Fruit fly (Drosophila melanogaster) whole organism, pupa: ENCODE data around the gene CG34163.
A peak's percentile ranks its signal among the peaks of the same experiment; 100 is the strongest.

Experiments
- CG10348 ChIP-seq: fragments of 200-800 bp; sonication (Bioruptor generic); IDR thresholded peaks from 2 replicates; pipeline ENCODE4 v1.3.6; 2022; ENCODE audit warnings: missing biosample characterization, missing genetic modification characterization
- CG12605 ChIP-seq: fragments of 200-800 bp; sonication (Bioruptor generic); IDR thresholded peaks from 2 replicates; pipeline ENCODE4 v1.3.6; 2022; ENCODE audit warnings: missing biosample characterization, missing genetic modification characterization
- CG13204 ChIP-seq: fragments of 200-800 bp; sonication (Bioruptor generic); optimal IDR thresholded peaks from 2 replicates; lab custom pipeline; 2018; ENCODE audit warnings: missing biosample characterization, mild to moderate bottlenecking, missing genetic modification characterization, moderate library complexity
- CG14655 ChIP-seq: fragments of 200-800 bp; sonication (Bioruptor generic); optimal IDR thresholded peaks from 3 replicates; lab custom pipeline; 2017; ENCODE audit warnings: mild to moderate bottlenecking, missing biosample characterization, missing genetic modification reagents, missing genetic modification characterization
- CG15710 ChIP-seq: fragments of 200-800 bp; sonication (Bioruptor generic); optimal IDR thresholded peaks from 2 replicates; lab custom pipeline; 2018; ENCODE audit warnings: missing biosample characterization, mild to moderate bottlenecking, missing genetic modification characterization, moderate library complexity
- CG17806 ChIP-seq: fragments of 200-800 bp; sonication (Bioruptor generic); optimal IDR thresholded peaks from 2 replicates; lab custom pipeline; 2018; ENCODE audit warnings: missing biosample characterization, mild to moderate bottlenecking, missing genetic modification characterization, moderate library complexity
- CG32121 ChIP-seq: fragments of 200-800 bp; sonication (Bioruptor generic); IDR thresholded peaks from 2 replicates; pipeline ENCODE4 v1.3.6; 2022; ENCODE audit warnings: missing biosample characterization, missing genetic modification characterization
- CG34367 ChIP-seq: fragments of 200-800 bp; sonication (Bioruptor generic); optimal IDR thresholded peaks from 2 replicates; lab custom pipeline; 2018; ENCODE audit warnings: missing biosample characterization, mild to moderate bottlenecking, missing genetic modification characterization
- CG4496 ChIP-seq: fragments of 200-800 bp; sonication (Bioruptor generic); IDR thresholded peaks from 3 replicates; pipeline ENCODE4 v1.3.6; 2022; ENCODE audit warnings: missing biosample characterization, missing genetic modification characterization
- CG8159 ChIP-seq: fragments of 200-800 bp; sonication (Bioruptor generic); optimal IDR thresholded peaks from 3 replicates; lab custom pipeline; 2018; ENCODE audit warnings: missing biosample characterization, mild to moderate bottlenecking, missing genetic modification characterization, moderate library complexity
- CG8301 ChIP-seq: fragments of 200-800 bp; sonication (Bioruptor generic); optimal IDR thresholded peaks from 2 replicates; lab custom pipeline; 2018; ENCODE audit warnings: missing biosample characterization, mild to moderate bottlenecking, missing genetic modification characterization
- CG9948 ChIP-seq: fragments of 200-800 bp; sonication (Bioruptor generic); optimal IDR thresholded peaks from 2 replicates; lab custom pipeline; 2018; ENCODE audit warnings: missing biosample characterization, mild to moderate bottlenecking, missing genetic modification characterization, moderate library complexity
- D1 ChIP-seq: fragments of 200-800 bp; sonication (Bioruptor generic); optimal IDR thresholded peaks from 2 replicates; lab custom pipeline; 2018; ENCODE audit warnings: missing biosample characterization, mild to moderate bottlenecking, missing genetic modification characterization, moderate library complexity
- EcR ChIP-seq: fragments of 200-800 bp; sonication (Bioruptor generic); optimal IDR thresholded peaks from 3 replicates; lab custom pipeline; 2019; ENCODE audit warnings: missing biosample characterization, missing genetic modification characterization, mild to moderate bottlenecking, moderate library complexity, missing genetic modification reagents
- Ets98B ChIP-seq: fragments of 200-800 bp; sonication (Bioruptor generic); IDR thresholded peaks from 2 replicates; pipeline ENCODE4 v1.3.6; 2022; ENCODE audit warnings: missing biosample characterization, missing genetic modification characterization
- Pif1A ChIP-seq: fragments of 200-800 bp; sonication (Bioruptor generic); optimal IDR thresholded peaks from 3 replicates; lab custom pipeline; 2016; ENCODE audit warnings: missing biosample characterization, missing genetic modification characterization
- Pif1B ChIP-seq: fragments of 200-800 bp; sonication (Bioruptor generic); optimal IDR thresholded peaks from 3 replicates; lab custom pipeline; 2016; ENCODE audit warnings: missing biosample characterization, missing genetic modification characterization
- Snoo ChIP-seq: fragments of 200-800 bp; sonication (Bioruptor generic); optimal IDR thresholded peaks from 3 replicates; lab custom pipeline; 2017; ENCODE audit warnings: missing biosample characterization, mild to moderate bottlenecking, missing genetic modification characterization, inconsistent platforms
- fd96Ca ChIP-seq: fragments of 200-800 bp; sonication (Bioruptor generic); IDR thresholded peaks from 3 replicates; pipeline ENCODE4 v1.3.6; 2022; ENCODE audit warnings: missing biosample characterization, missing genetic modification characterization
- gl ChIP-seq: fragments of 200-800 bp; sonication (Bioruptor generic); optimal IDR thresholded peaks from 2 replicates; lab custom pipeline; 2018; ENCODE audit warnings: missing biosample characterization, mild to moderate bottlenecking, missing genetic modification characterization
- rn ChIP-seq: fragments of 200-800 bp; sonication (Bioruptor generic); IDR thresholded peaks from 2 replicates; pipeline ENCODE4 v1.3.6; 2022; ENCODE audit warnings: missing biosample characterization, missing genetic modification characterization

CG34163 gene

dm6 chr2L:11987945-11988344 is at the start of gene CG34163, which contains the start of gene CG6686:
Gene CG34163 (plus strand): TSS chr2L:11988270.
Gene CG6686 (minus strand): TSS chr2L:11988039.
- TF ChIP-seq CG4496 (no peak), Ets98B (peak; percentile 14; the same call in 1 of the 2 replicates)

- TF ChIP-seq Pif1A = no peak
- no peak for TF ChIP-seq CG15710 (tag; lab: Kevin White, UChicago)
- no peak for TF ChIP-seq CG17806 (tag; lab: Kevin White, UChicago)
- no peak for TF ChIP-seq CG12605 (GFP tag; lab: Robert Waterston, UW)
- TF ChIP-seq CG34367 (tag; lab: Kevin White, UChicago) = no peak
- TF ChIP-seq CG32121 = no peak
- TF ChIP-seq Snoo (tag; lab: Kevin White, UChicago) = no peak
- no peak for TF ChIP-seq D1 (tag; lab: Kevin White, UChicago)
- TF ChIP-seq CG9948 (tag; lab: Kevin White, UChicago) = no peak
- no peak for TF ChIP-seq CG8159 (tag; lab: Kevin White, UChicago)
- no peak for TF ChIP-seq rn
- no peak for TF ChIP-seq CG4496
- no peak for TF ChIP-seq Ets98B
- TF ChIP-seq CG8301 (tag; lab: Kevin White, UChicago) = no peak
- no peak for TF ChIP-seq gl (tag; lab: Kevin White, UChicago)
- no peak for TF ChIP-seq Pif1B (GFP tag; lab: Kevin White, UChicago)
- TF ChIP-seq EcR (GFP tag; lab: Kevin White, UChicago) = no peak
- TF ChIP-seq fd96Ca (GFP tag; lab: Robert Waterston, UW) = no peak
- no peak for TF ChIP-seq CG10348
Measured at dm6 chr2L:11940620-11941019, 47.5 kb upstream of the CG34163 start.

- peak; percentile 12 for TF ChIP-seq CG8159 (tag; lab: Kevin White, UChicago)
- TF ChIP-seq CG8301 (tag; lab: Kevin White, UChicago) = peak; percentile 10
- no peak for TF ChIP-seq CG32121
- TF ChIP-seq CG10348 = no peak
- TF ChIP-seq Pif1B (GFP tag; lab: Kevin White, UChicago) = no peak
- no peak for TF ChIP-seq CG34367 (tag; lab: Kevin White, UChicago)
- no peak for TF ChIP-seq D1 (tag; lab: Kevin White, UChicago)
- TF ChIP-seq CG15710 (tag; lab: Kevin White, UChicago) = no peak
- TF ChIP-seq EcR (GFP tag; lab: Kevin White, UChicago) = no peak
- no peak for TF ChIP-seq gl (tag; lab: Kevin White, UChicago)
- TF ChIP-seq CG4496 = peak; percentile 52; the same call in 1 of the 3 replicates
- 0 out of 2 replicates have a peak, but pooled peaks have one; percentile 5 for TF ChIP-seq Ets98B
- peak; percentile 14 for TF ChIP-seq CG14655 (GFP tag; lab: Kevin White, UChicago)
Measured at dm6 chr2L:11942265-11942664, 45.8 kb upstream of the CG34163 start.

- TF ChIP-seq D1 (tag; lab: Kevin White, UChicago) = no peak
- TF ChIP-seq CG4496 = no peak
- no peak for TF ChIP-seq rn
- TF ChIP-seq CG8301 (tag; lab: Kevin White, UChicago) = no peak
- no peak for TF ChIP-seq Ets98B
- TF ChIP-seq fd96Ca (GFP tag; lab: Robert Waterston, UW) = no peak
- no peak for TF ChIP-seq CG14655 (GFP tag; lab: Kevin White, UChicago)
- no peak for TF ChIP-seq CG13204
- no peak for TF ChIP-seq CG15710 (tag; lab: Kevin White, UChicago)
- TF ChIP-seq CG8159 (tag; lab: Kevin White, UChicago) = no peak
- no peak for TF ChIP-seq CG17806 (tag; lab: Kevin White, UChicago)
- TF ChIP-seq CG9948 (tag; lab: Kevin White, UChicago) = no peak
- no peak for TF ChIP-seq CG12605 (GFP tag; lab: Robert Waterston, UW)
- TF ChIP-seq, all 21 proteins: peak for 0
Measured at dm6 chr2L:11942826-11943225, 45.2 kb upstream of the CG34163 start.

- TF ChIP-seq EcR (GFP tag; lab: Kevin White, UChicago) (no peak), CG12605 (GFP tag; lab: Robert Waterston, UW) (no peak), CG9948 (tag; lab: Kevin White, UChicago) (no peak), CG8301 (tag; lab: Kevin White, UChicago) (no peak), CG14655 (GFP tag; lab: Kevin White, UChicago) (no peak)
Measured at dm6 chr2L:11943829-11944228, 44.2 kb upstream of the CG34163 start, which contains the start of gene Crys. Gene Crys (plus strand): TSS chr2L:11944129.

dm6 chr2L:11947641-11948040 is 40.4 kb upstream of the CG34163 start, which contains the start of gene CG16964:
Gene CG16964 (plus strand): TSS chr2L:11947941.
- no peak for TF ChIP-seq fd96Ca (GFP tag; lab: Robert Waterston, UW)
- TF ChIP-seq CG9948 (tag; lab: Kevin White, UChicago) = no peak
- TF ChIP-seq Pif1B (GFP tag; lab: Kevin White, UChicago) = no peak
- TF ChIP-seq EcR (GFP tag; lab: Kevin White, UChicago) = no peak
- TF ChIP-seq CG13204 = no peak
- no peak for TF ChIP-seq CG8301 (tag; lab: Kevin White, UChicago)
- no peak for TF ChIP-seq gl (tag; lab: Kevin White, UChicago)
- no peak for TF ChIP-seq Ets98B
- TF ChIP-seq CG32121 = no peak
- no peak for TF ChIP-seq Pif1A
- TF ChIP-seq CG14655 (GFP tag; lab: Kevin White, UChicago) = no peak
- no peak for TF ChIP-seq rn
- TF ChIP-seq CG8159 (tag; lab: Kevin White, UChicago) = no peak
- no peak for TF ChIP-seq Snoo (tag; lab: Kevin White, UChicago)
- TF ChIP-seq CG12605 (GFP tag; lab: Robert Waterston, UW) = no peak
- no peak for TF ChIP-seq CG10348
- TF ChIP-seq D1 (tag; lab: Kevin White, UChicago) = no peak
- TF ChIP-seq, all 21 proteins: peak for 0
